Fruit fly (Drosophila melanogaster) whole organism, prepupa: ENCODE results near the gene CG33341.

Source experiments
- Blimp-1 ChIP-seq: fragments of 200-800 bp; sonication (Bioruptor generic); optimal IDR thresholded peaks from 3 replicates; lab custom pipeline; 2017; ENCODE audit warnings: missing biosample characterization, missing genetic modification characterization, mild to moderate bottlenecking, moderate library complexity, missing genetic modification reagents
- CG11762 ChIP-seq: fragments of 200-800 bp; sonication (Bioruptor generic); optimal IDR thresholded peaks from 3 replicates; lab custom pipeline; 2016; ENCODE audit warnings: missing biosample characterization, missing genetic modification characterization; ENCODE audit not compliant: insufficient read depth
- CG11902 ChIP-seq: fragments of 200-800 bp; sonication (Bioruptor generic); optimal IDR thresholded peaks from 3 replicates; lab custom pipeline; 2016; ENCODE audit warnings: missing biosample characterization, missing genetic modification characterization
- CG1621 ChIP-seq: fragments of 200-800 bp; sonication (Bioruptor generic); optimal IDR thresholded peaks from 3 replicates; lab custom pipeline; 2018; ENCODE audit warnings: missing biosample characterization, mild to moderate bottlenecking, missing genetic modification characterization
- CG31627 ChIP-seq: fragments of 200-800 bp; sonication (Bioruptor generic); optimal IDR thresholded peaks from 3 replicates; lab custom pipeline; 2016; ENCODE audit warnings: missing biosample characterization, missing genetic modification characterization
- CG34406 ChIP-seq: fragments of 200-800 bp; sonication (Bioruptor generic); optimal IDR thresholded peaks from 3 replicates; lab custom pipeline; 2016; ENCODE audit warnings: missing biosample characterization, missing genetic modification characterization
- CG4318 ChIP-seq: fragments of 200-800 bp; sonication (Bioruptor generic); optimal IDR thresholded peaks from 3 replicates; lab custom pipeline; 2017; ENCODE audit warnings: missing biosample characterization, mild to moderate bottlenecking, missing genetic modification characterization
- CG6163 ChIP-seq: fragments of 200-800 bp; sonication (Bioruptor generic); IDR thresholded peaks from 3 replicates; pipeline ENCODE4 v1.3.6; 2022; ENCODE audit warnings: missing biosample characterization, missing genetic modification characterization
- CG6792 ChIP-seq: fragments of 200-800 bp; sonication (Bioruptor generic); optimal IDR thresholded peaks from 3 replicates; lab custom pipeline; 2016; ENCODE audit warnings: missing biosample characterization, missing genetic modification characterization
- CG6854 ChIP-seq: fragments of 200-800 bp; sonication (Bioruptor generic); optimal IDR thresholded peaks from 2 replicates; lab custom pipeline; 2017; ENCODE audit warnings: missing biosample characterization, mild to moderate bottlenecking, missing genetic modification characterization
- CG8119 ChIP-seq: fragments of 200-800 bp; sonication (Bioruptor generic); IDR thresholded peaks from 3 replicates; pipeline ENCODE4 v1.3.6; 2022; ENCODE audit warnings: missing biosample characterization, missing genetic modification characterization
- CG8319 ChIP-seq: fragments of 200-800 bp; sonication (Bioruptor generic); optimal IDR thresholded peaks from 3 replicates; lab custom pipeline; 2016; ENCODE audit warnings: missing biosample characterization, missing genetic modification characterization
- CG8632 ChIP-seq: fragments of 200-800 bp; sonication (Bioruptor generic); optimal IDR thresholded peaks from 3 replicates; lab custom pipeline; 2016; ENCODE audit warnings: missing biosample characterization, missing genetic modification characterization
- Eip78C ChIP-seq: fragments of 200-800 bp; sonication (Bioruptor generic); peaks from one replicate; lab custom pipeline; 2016; ENCODE audit warnings: missing biosample characterization, missing genetic modification characterization
- Ets21C ChIP-seq: fragments of 200-800 bp; sonication (Bioruptor generic); optimal IDR thresholded peaks from 3 replicates; lab custom pipeline; 2016; ENCODE audit warnings: missing biosample characterization, missing genetic modification characterization
- Ets96B ChIP-seq: fragments of 200-800 bp; optimal IDR thresholded peaks from 2 replicates; lab custom pipeline; 2019; ENCODE audit warnings: missing biosample characterization, mild to moderate bottlenecking, missing genetic modification characterization, moderate library complexity
- Gug ChIP-seq: fragments of 200-800 bp; sonication (Bioruptor generic); IDR thresholded peaks from 2 replicates; pipeline ENCODE4 v1.3.6; 2022; ENCODE audit warnings: missing biosample characterization, missing genetic modification characterization
- Hr38 ChIP-seq: sonication (Bioruptor generic); optimal IDR thresholded peaks from 2 replicates; lab custom pipeline; 2016; ENCODE audit warnings: missing biosample characterization, missing genetic modification characterization
- Hr39 ChIP-seq: fragments of 200-800 bp; sonication (Bioruptor generic); optimal IDR thresholded peaks from 2 replicates; lab custom pipeline; 2016; ENCODE audit warnings: missing biosample characterization, missing genetic modification characterization
- Lpt ChIP-seq: fragments of 200-800 bp; sonication (Bioruptor generic); optimal IDR thresholded peaks from 3 replicates; lab custom pipeline; 2016; ENCODE audit warnings: missing biosample characterization, missing genetic modification characterization
- Met ChIP-seq: fragments of 200-800 bp; sonication (Bioruptor generic); optimal IDR thresholded peaks from 3 replicates; lab custom pipeline; 2016; ENCODE audit warnings: missing biosample characterization, missing genetic modification characterization
- OdsH ChIP-seq: fragments of 200-800 bp; sonication (Bioruptor generic); optimal IDR thresholded peaks from 3 replicates; lab custom pipeline; 2016; ENCODE audit warnings: missing biosample characterization, missing genetic modification characterization
- Smox ChIP-seq: fragments of 200-800 bp; sonication (Bioruptor generic); optimal IDR thresholded peaks from 3 replicates; lab custom pipeline; 2016; ENCODE audit warnings: missing biosample characterization, missing genetic modification characterization
- Sox15 ChIP-seq: fragments of 200-800 bp; sonication (Bioruptor generic); optimal IDR thresholded peaks from 3 replicates; lab custom pipeline; 2016; ENCODE audit warnings: missing biosample characterization, missing genetic modification characterization
- cyc ChIP-seq: fragments of 200-800 bp; sonication (Bioruptor generic); optimal IDR thresholded peaks from 3 replicates; lab custom pipeline; 2016; ENCODE audit warnings: missing biosample characterization, missing genetic modification characterization
- dac ChIP-seq: fragments of 200-800 bp; sonication (Bioruptor generic); optimal IDR thresholded peaks from 2 replicates; lab custom pipeline; 2017; ENCODE audit warnings: missing biosample characterization, mild to moderate bottlenecking, missing genetic modification characterization
- dsx ChIP-seq: fragments of 200-800 bp; optimal IDR thresholded peaks from 3 replicates; lab custom pipeline; 2019; ENCODE audit warnings: missing biosample characterization, mild to moderate bottlenecking, missing genetic modification characterization, moderate library complexity; ENCODE audit not compliant: poor library complexity, severe bottlenecking
- esn ChIP-seq: fragments of 200-800 bp; sonication (Bioruptor generic); optimal IDR thresholded peaks from 2 replicates; lab custom pipeline; 2016; ENCODE audit warnings: missing biosample characterization, mild to moderate bottlenecking, missing genetic modification characterization, moderate library complexity
- fd59A ChIP-seq: fragments of 200-800 bp; sonication (Bioruptor generic); optimal IDR thresholded peaks from 2 replicates; lab custom pipeline; 2017; ENCODE audit warnings: missing biosample characterization, mild to moderate bottlenecking, missing genetic modification characterization, missing genetic modification reagents
- fd85E ChIP-seq: fragments of 200-800 bp; sonication (Bioruptor generic); optimal IDR thresholded peaks from 3 replicates; lab custom pipeline; 2016; ENCODE audit warnings: missing biosample characterization, missing genetic modification characterization
- fkh ChIP-seq: fragments of 200-800 bp; sonication (Bioruptor generic); optimal IDR thresholded peaks from 3 replicates; lab custom pipeline; 2017; ENCODE audit warnings: missing biosample characterization, mild to moderate bottlenecking, missing genetic modification characterization, moderate library complexity
- lz ChIP-seq: fragments of 200-800 bp; sonication (Bioruptor generic); optimal IDR thresholded peaks from 3 replicates; lab custom pipeline; 2016; ENCODE audit warnings: missing biosample characterization, missing genetic modification characterization
- net ChIP-seq: fragments of 200-800 bp; sonication (Bioruptor generic); optimal IDR thresholded peaks from 3 replicates; lab custom pipeline; 2016; ENCODE audit warnings: missing biosample characterization, missing genetic modification characterization
- salr ChIP-seq, 2 experiments: fragments of 200-800 bp; sonication (Bioruptor generic); optimal IDR thresholded peaks; 3 replicates each; lab custom pipeline; 2016 to 2018; ENCODE audit warnings: missing biosample characterization in 2 of 2, missing genetic modification characterization in 2 of 2, mild to moderate bottlenecking in 1 of 2
- spab ChIP-seq: fragments of 200-800 bp; sonication (Bioruptor generic); optimal IDR thresholded peaks from 2 replicates; lab custom pipeline; 2017; ENCODE audit warnings: missing biosample characterization, mild to moderate bottlenecking, missing genetic modification characterization, missing genetic modification reagents
- ss ChIP-seq, 2 experiments: fragments of 200-800 bp; sonication (Bioruptor generic); optimal IDR thresholded peaks; 2 replicates in 1 of 2; 3 replicates in 1 of 2; lab custom pipeline; 2017 to 2018; ENCODE audit warnings: mild to moderate bottlenecking in 2 of 2, missing biosample characterization in 2 of 2, missing genetic modification characterization in 2 of 2, moderate library complexity in 1 of 2
- svp ChIP-seq: fragments of 200-800 bp; sonication (Bioruptor generic); peaks from one replicate; lab custom pipeline; 2016; ENCODE audit warnings: missing biosample characterization, missing genetic modification characterization
- topi ChIP-seq: fragments of 200-800 bp; sonication (Bioruptor generic); optimal IDR thresholded peaks from 3 replicates; lab custom pipeline; 2016; ENCODE audit warnings: missing biosample characterization, missing genetic modification characterization
- vri ChIP-seq: fragments of 200-800 bp; sonication (Bioruptor generic); optimal IDR thresholded peaks from 3 replicates; lab custom pipeline; 2016; ENCODE audit warnings: missing biosample characterization, mild to moderate bottlenecking, missing genetic modification characterization

CG33341 gene

dm6 chr3R:24386434-24386833 is 18.3 kb downstream of the CG33341 start:
- TF ChIP-seq Smox (GFP tag; lab: Kevin White, UChicago) (no peak), Lpt (GFP tag; lab: Kevin White, UChicago) (no peak), vri (GFP tag; lab: Kevin White, UChicago) (no peak), CG8319 (GFP tag; lab: Kevin White, UChicago) (no peak), fd59A (GFP tag; lab: Kevin White, UChicago) (no peak), CG8632 (GFP tag; lab: Kevin White, UChicago) (no peak), CG11902 (GFP tag; lab: Kevin White, UChicago) (no peak), CG8119 (GFP tag; lab: Robert Waterston, UW) (no peak), net (no peak), CG1621 (tag; lab: Kevin White, UChicago) (no peak), Ets96B (tag; lab: Kevin White, UChicago) (no peak), Gug (no peak), CG6163 (GFP tag; lab: Robert Waterston, UW) (no peak), topi (GFP tag; lab: Kevin White, UChicago) (no peak)

- no peak for TF ChIP-seq CG34406 (GFP tag; lab: Kevin White, UChicago)
- TF ChIP-seq Blimp-1, result no peak
- TF ChIP-seq ss (GFP tag; optimal IDR thresholded peaks at IDR 0.05; lab: Kevin White, UChicago), result no peak
- no peak for TF ChIP-seq dac (GFP tag; lab: Kevin White, UChicago)
Measured at dm6 chr3R:24390239-24390638, 22.1 kb downstream of the CG33341 start, which contains the start of the genes CG5768 and CG13615. TSS of gene CG5768 (minus strand) at chr3R:24390339. TSS of gene CG13615 (plus strand) at chr3R:24390518.

dm6 chr3R:24392207-24392939 is 24.2 kb downstream of the CG33341 start, which contains the start of gene CG13616:
TSS of gene CG13616 (plus strand) at chr3R:24392889.
- TF ChIP-seq Ets21C (GFP tag; lab: Kevin White, UChicago) (no peak), Eip78C (peak; percentile 69), Hr38 (GFP tag; lab: Kevin White, UChicago) (no peak), Gug (no peak), fd85E (GFP tag; lab: Kevin White, UChicago) (no peak), Smox (GFP tag; lab: Kevin White, UChicago) (peak; percentile 15), CG6854 (GFP tag; lab: Kevin White, UChicago) (no peak), svp (GFP tag; lab: Kevin White, UChicago) (peak; percentile 69), salr (GFP tag; optimal IDR thresholded peaks at IDR 0.05; lab: Kevin White, UChicago) (no peak), CG34406 (GFP tag; lab: Kevin White, UChicago) (peak; percentile 19), CG6792 (GFP tag; lab: Kevin White, UChicago) (no peak), dsx (GFP tag; lab: Kevin White, UChicago) (no peak), fd59A (GFP tag; lab: Kevin White, UChicago) (no peak), Hr39 (GFP tag; lab: Kevin White, UChicago) (peak; percentile 38), spab (GFP tag; lab: Kevin White, UChicago) (no peak), Sox15 (GFP tag; lab: Kevin White, UChicago) (no peak), topi (GFP tag; lab: Kevin White, UChicago) (no peak), OdsH (GFP tag; lab: Kevin White, UChicago) (no peak), lz (GFP tag; lab: Kevin White, UChicago) (no peak), esn (GFP tag; lab: Kevin White, UChicago) (no peak), CG4318 (no peak), dac (GFP tag; lab: Kevin White, UChicago) (no peak), CG11902 (GFP tag; lab: Kevin White, UChicago) (peak; percentile 36), Lpt (GFP tag; lab: Kevin White, UChicago) (no peak), Met (GFP tag; lab: Kevin White, UChicago) (peak; percentile 1), Blimp-1 (no peak), fkh (GFP tag; lab: Kevin White, UChicago) (no peak), Ets96B (tag; lab: Kevin White, UChicago) (no peak), CG31627 (GFP tag; lab: Kevin White, UChicago) (peak; percentile 25), CG11762 (no peak), cyc (GFP tag; lab: Kevin White, UChicago) (peak; percentile 30)
- TF ChIP-seq, all 60 proteins: peak for 9
